Worm (Caenorhabditis elegans) whole organism, young adult: ENCODE measurements around the gene F35C11.5.
A peak's percentile ranks its signal among the peaks of the same experiment; 100 is the strongest.

Source experiments
- B0035.1 ChIP-seq: sonication (generic microtip); optimal IDR thresholded peaks from 2 replicates; lab custom pipeline; 2016; ENCODE audit warnings: missing genetic modification characterization, mild to moderate bottlenecking, missing compliant biosample characterization, missing genotype, missing genetic modification reagents
- B0261.1 ChIP-seq: sonication (generic microtip); optimal IDR thresholded peaks from 2 replicates; lab custom pipeline; 2016; ENCODE audit warnings: mild to moderate bottlenecking, missing genetic modification characterization, moderate library complexity, missing compliant biosample characterization
- C17E4.6 ChIP-seq: fragments of 200-800 bp; sonication (Bioruptor generic); IDR thresholded peaks from 2 replicates; pipeline ENCODE4 v1.3.6; 2022; ENCODE audit warnings: missing genetic modification reagents, missing genetic modification characterization, missing compliant biosample characterization
- F23B12.7 ChIP-seq: sonication (generic microtip); optimal IDR thresholded peaks from 2 replicates; lab custom pipeline; 2017; ENCODE audit warnings: missing genetic modification characterization, mild to moderate bottlenecking, missing compliant biosample characterization, antibody characterized with exemption, moderate library complexity; ENCODE audit not compliant: insufficient read depth
- F39B2.1 ChIP-seq: fragments of 200-800 bp; sonication (Bioruptor generic); IDR thresholded peaks from 2 replicates; pipeline ENCODE4 v1.3.6; 2022; ENCODE audit warnings: missing genetic modification reagents, missing genetic modification characterization, missing compliant biosample characterization
- K12H6.12 ChIP-seq: fragments of 200-800 bp; sonication (Bioruptor generic); optimal IDR thresholded peaks from 2 replicates; lab custom pipeline; 2018; ENCODE audit warnings: mild to moderate bottlenecking, missing genetic modification characterization, missing compliant biosample characterization
- Y53G8AR.9 ChIP-seq: fragments of 200-800 bp; sonication (Bioruptor generic); conservative IDR thresholded peaks from 2 replicates; pipeline ENCODE4 v1.3.6; 2022; ENCODE audit warnings: missing genetic modification reagents, missing genetic modification characterization, missing compliant biosample characterization
- Y67H2A.10 ChIP-seq: fragments of 200-800 bp; sonication (Bioruptor generic); conservative IDR thresholded peaks from 2 replicates; pipeline ENCODE4 v1.3.6; 2022; ENCODE audit warnings: missing genetic modification reagents, missing genetic modification characterization, missing compliant biosample characterization
- akir-1 ChIP-seq: fragments of 200-800 bp; sonication (Bioruptor generic); optimal IDR thresholded peaks from 2 replicates; lab custom pipeline; 2018; ENCODE audit warnings: mild to moderate bottlenecking, missing genetic modification characterization, moderate library complexity, missing compliant biosample characterization
- athp-1 ChIP-seq: sonication (generic microtip); optimal IDR thresholded peaks from 2 replicates; lab custom pipeline; 2017; ENCODE audit warnings: mild to moderate bottlenecking, missing genetic modification characterization, missing compliant biosample characterization
- attf-5 ChIP-seq: fragments of 200-800 bp; sonication (Bioruptor generic); optimal IDR thresholded peaks from 2 replicates; lab custom pipeline; 2018; ENCODE audit warnings: mild to moderate bottlenecking, missing genetic modification characterization, missing compliant biosample characterization
- bed-1 ChIP-seq: fragments of 200-800 bp; sonication (Bioruptor generic); IDR thresholded peaks from 2 replicates; pipeline ENCODE4 v1.3.6; 2022; ENCODE audit warnings: missing genetic modification reagents, missing genetic modification characterization, missing compliant biosample characterization
- ccch-3 ChIP-seq: fragments of 200-800 bp; sonication (Bioruptor generic); optimal IDR thresholded peaks from 2 replicates; lab custom pipeline; 2018; ENCODE audit warnings: mild to moderate bottlenecking, missing genetic modification characterization, missing compliant biosample characterization
- ceh-27 ChIP-seq: fragments of 200-800 bp; sonication (Bioruptor generic); optimal IDR thresholded peaks from 2 replicates; lab custom pipeline; 2018; ENCODE audit warnings: mild to moderate bottlenecking, missing genetic modification characterization, moderate library complexity, missing compliant biosample characterization
- ceh-40 ChIP-seq: fragments of 200-800 bp; sonication (Bioruptor generic); IDR thresholded peaks from 2 replicates; pipeline ENCODE4 v1.3.6; 2022; ENCODE audit warnings: missing genetic modification characterization, missing compliant biosample characterization
- ceh-58 ChIP-seq: fragments of 200-800 bp; sonication (Bioruptor generic); IDR thresholded peaks from 2 replicates; pipeline ENCODE4 v1.3.6; 2022; ENCODE audit warnings: missing genetic modification characterization, missing compliant biosample characterization
- dpl-1 ChIP-seq: fragments of 150-350 bp; optimal IDR thresholded peaks from 2 replicates; lab custom pipeline; 2014; ENCODE audit warnings: missing biosample characterization, missing genetic modification reagents, missing genetic modification characterization
- egrh-3 ChIP-seq: fragments of 200-800 bp; sonication (Bioruptor generic); IDR thresholded peaks from 2 replicates; pipeline ENCODE4 v1.3.6; 2022; ENCODE audit warnings: missing genetic modification reagents, missing genetic modification characterization, missing compliant biosample characterization
- ekl-4 ChIP-seq: fragments of 200-800 bp; sonication (Bioruptor generic); IDR thresholded peaks from 2 replicates; pipeline ENCODE4 v1.3.6; 2022; ENCODE audit warnings: missing genetic modification reagents, missing genetic modification characterization, missing compliant biosample characterization
- ets-4 ChIP-seq: fragments of 200-800 bp; sonication (Bioruptor generic); optimal IDR thresholded peaks from 2 replicates; lab custom pipeline; 2018; ENCODE audit warnings: mild to moderate bottlenecking, missing genetic modification characterization, missing compliant biosample characterization
- hlh-12 ChIP-seq: sonication (generic microtip); optimal IDR thresholded peaks from 2 replicates; lab custom pipeline; 2016; ENCODE audit warnings: missing genetic modification characterization, missing compliant biosample characterization
- hlh-26 ChIP-seq: fragments of 200-800 bp; sonication (Bioruptor generic); conservative IDR thresholded peaks from 2 replicates; pipeline ENCODE4 v1.3.6; 2022; ENCODE audit warnings: missing genetic modification reagents, missing genetic modification characterization, missing compliant biosample characterization
- hmg-20 ChIP-seq: fragments of 200-800 bp; sonication (Bioruptor generic); IDR thresholded peaks from 2 replicates; pipeline ENCODE4 v1.3.6; 2022; ENCODE audit warnings: missing genetic modification reagents, missing genetic modification characterization, missing compliant biosample characterization
- let-526 ChIP-seq: fragments of 200-800 bp; sonication (Bioruptor generic); IDR thresholded peaks from 2 replicates; pipeline ENCODE4 v1.3.6; 2022; ENCODE audit warnings: missing genetic modification reagents, missing genetic modification characterization, missing compliant biosample characterization
- lin-35 ChIP-seq, 3 experiments: fragments of 150-350 bp in 2 of 3; sonication (generic microtip) in 1 of 3; optimal IDR thresholded peaks; 2 replicates each; lab custom pipeline; 2014 to 2018; ENCODE audit warnings: missing biosample characterization in 3 of 3, missing genetic modification characterization in 3 of 3, missing genetic modification reagents in 3 of 3
- lsl-1 ChIP-seq: fragments of 200-800 bp; sonication (Bioruptor generic); optimal IDR thresholded peaks from 2 replicates; lab custom pipeline; 2018; ENCODE audit warnings: mild to moderate bottlenecking, missing genetic modification characterization, moderate library complexity, missing compliant biosample characterization
- nfya-1 ChIP-seq: sonication (generic microtip); optimal IDR thresholded peaks from 2 replicates; lab custom pipeline; 2017; ENCODE audit warnings: antibody characterized with exemption, missing compliant biosample characterization, missing genetic modification characterization, borderline replicate concordance; ENCODE audit not compliant: insufficient read depth
- nfya-2 ChIP-seq: fragments of 200-800 bp; sonication (Bioruptor generic); IDR thresholded peaks from 2 replicates; pipeline ENCODE4 v1.3.6; 2022; ENCODE audit warnings: missing genetic modification reagents, missing genetic modification characterization, missing compliant biosample characterization
- nhr-80 ChIP-seq: sonication (generic microtip); optimal IDR thresholded peaks from 2 replicates; lab custom pipeline; 2016; ENCODE audit warnings: missing genetic modification characterization, missing compliant biosample characterization
- pbrm-1 ChIP-seq: fragments of 200-800 bp; sonication (Bioruptor generic); IDR thresholded peaks from 2 replicates; pipeline ENCODE4 v1.3.6; 2022; ENCODE audit warnings: missing genetic modification reagents, missing genetic modification characterization, missing compliant biosample characterization
- rcor-1 ChIP-seq: fragments of 200-800 bp; sonication (Bioruptor generic); IDR thresholded peaks from 2 replicates; pipeline ENCODE4 v1.3.6; 2022; ENCODE audit warnings: missing genetic modification reagents, missing genetic modification characterization, missing compliant biosample characterization
- rec-8 ChIP-seq, 2 experiments: sonication (generic microtip); optimal IDR thresholded peaks; 2 replicates each; lab custom pipeline; 2016; ENCODE audit warnings: mild to moderate bottlenecking in 2 of 2, missing genetic modification characterization in 2 of 2, missing genetic modification reagents in 2 of 2, missing genotype in 2 of 2, missing biosample characterization in 1 of 2, missing compliant biosample characterization in 1 of 2, moderate library complexity in 1 of 2
- sdz-38 ChIP-seq: sonication (generic microtip); optimal IDR thresholded peaks from 2 replicates; lab custom pipeline; 2016; ENCODE audit warnings: missing genotype, missing genetic modification characterization, missing compliant biosample characterization
- sea-2 ChIP-seq: fragments of 200-800 bp; sonication (Bioruptor generic); IDR thresholded peaks from 2 replicates; pipeline ENCODE4 v1.3.6; 2022; ENCODE audit warnings: missing genetic modification characterization, missing compliant biosample characterization
- snpc-1.1 ChIP-seq: sonication (generic microtip); optimal IDR thresholded peaks from 2 replicates; lab custom pipeline; 2017; ENCODE audit warnings: missing genetic modification characterization, mild to moderate bottlenecking, missing compliant biosample characterization, antibody characterized with exemption, moderate library complexity, missing genotype, missing genetic modification reagents; ENCODE audit not compliant: insufficient read depth
- snpc-1.3 ChIP-seq: sonication (generic microtip); optimal IDR thresholded peaks from 2 replicates; lab custom pipeline; 2017; ENCODE audit warnings: missing genetic modification characterization, mild to moderate bottlenecking, missing compliant biosample characterization, antibody characterized with exemption, moderate library complexity, missing genotype, missing genetic modification reagents; ENCODE audit not compliant: insufficient read depth
- snpc-4 ChIP-seq, 5 experiments: fragments of 150-350 bp in 1 of 5; sonication (generic microtip) in 4 of 5; optimal IDR thresholded peaks; 2 replicates each; lab custom pipeline; 2014 to 2018; ENCODE audit warnings: missing genetic modification characterization in 5 of 5, missing biosample characterization in 3 of 5, antibody characterized with exemption in 2 of 5, mild to moderate bottlenecking in 2 of 5, missing compliant biosample characterization in 2 of 5, missing genotype in 2 of 5, moderate library complexity in 2 of 5, missing genetic modification reagents in 1 of 5
- tbp1 ChIP-seq: fragments of 200-800 bp; sonication (Bioruptor generic); optimal IDR thresholded peaks from 2 replicates; lab custom pipeline; 2018; ENCODE audit warnings: mild to moderate bottlenecking, missing genetic modification characterization, missing compliant biosample characterization
- tbx-9 ChIP-seq: sonication (generic microtip); optimal IDR thresholded peaks from 2 replicates; lab custom pipeline; 2016; ENCODE audit warnings: borderline replicate concordance, missing genetic modification characterization, inconsistent platforms, missing compliant biosample characterization
- tlf-1 ChIP-seq: fragments of 200-800 bp; sonication (Bioruptor generic); optimal IDR thresholded peaks from 2 replicates; lab custom pipeline; 2018; ENCODE audit warnings: mild to moderate bottlenecking, missing genetic modification characterization, missing compliant biosample characterization
- unc-62 ChIP-seq: fragments of 150-350 bp; optimal IDR thresholded peaks from 2 replicates; lab custom pipeline; 2014; ENCODE audit warnings: missing biosample characterization, missing genetic modification reagents, missing genetic modification characterization
- xnd-1 ChIP-seq: sonication (generic microtip); optimal IDR thresholded peaks from 2 replicates; lab custom pipeline; 2016; ENCODE audit warnings: missing genotype, missing genetic modification reagents, missing genetic modification characterization, missing compliant biosample characterization
- zim-3 ChIP-seq: sonication (generic microtip); optimal IDR thresholded peaks from 2 replicates; lab custom pipeline; 2017; ENCODE audit warnings: mild to moderate bottlenecking, missing genetic modification characterization, moderate library complexity, missing compliant biosample characterization
- ztf-22 ChIP-seq: fragments of 200-800 bp; sonication (Bioruptor generic); optimal IDR thresholded peaks from 2 replicates; lab custom pipeline; 2018; ENCODE audit warnings: mild to moderate bottlenecking, missing genetic modification characterization, moderate library complexity, missing compliant biosample characterization
- ztf-25 ChIP-seq: fragments of 200-800 bp; sonication (Bioruptor generic); IDR thresholded peaks from 2 replicates; pipeline ENCODE4 v1.3.6; 2022; ENCODE audit warnings: missing genetic modification reagents, missing genetic modification characterization, missing compliant biosample characterization
- ztf-28 ChIP-seq: fragments of 200-800 bp; sonication (Bioruptor generic); IDR thresholded peaks from 2 replicates; pipeline ENCODE4 v1.3.6; 2022; ENCODE audit warnings: missing genetic modification reagents, missing genetic modification characterization, missing compliant biosample characterization
- ztf-3 ChIP-seq: fragments of 200-800 bp; sonication (Bioruptor generic); optimal IDR thresholded peaks from 2 replicates; lab custom pipeline; 2018; ENCODE audit warnings: mild to moderate bottlenecking, missing genetic modification characterization, missing compliant biosample characterization
- ztf-6 ChIP-seq: fragments of 200-800 bp; sonication (Bioruptor generic); IDR thresholded peaks from 2 replicates; pipeline ENCODE4 v1.3.6; 2022; ENCODE audit warnings: missing genetic modification reagents, missing genetic modification characterization, missing compliant biosample characterization

The F35C11.5 gene

ce11 chrII:8276057-8276456, 22.5 kb downstream of the F35C11.5 start, which contains the start of the genes gei-14 and slc-25A32 (continued):
- peak; percentile 50 for TF ChIP-seq tlf-1
- no peak for TF ChIP-seq ets-4 (GFP tag; lab: Kevin White, UChicago)
- no peak for TF ChIP-seq snpc-4 (GFP tag; optimal IDR thresholded peaks at IDR 0.05; lab: Kevin White, UChicago)
- TF ChIP-seq snpc-4 (tag; optimal IDR thresholded peaks at IDR 0.05; lab: Kevin White, UChicago): peak in 3 of 4 experiments; percentile 22 to 47 (median 29)
- TF ChIP-seq pbrm-1: peak; percentile 31; the same call in 1 of the 2 replicates
- peak; percentile 83 for TF ChIP-seq dpl-1 (GFP tag; lab: Kevin White, UChicago)
- no peak for TF ChIP-seq ceh-58 (GFP tag; lab: Robert Waterston, UW)
- TF ChIP-seq xnd-1: peak; percentile 75
- no peak for TF ChIP-seq ceh-27 (GFP tag; lab: Kevin White, UChicago)
- no peak for TF ChIP-seq bed-1 (GFP tag; lab: Robert Waterston, UW)
- TF ChIP-seq akir-1 (GFP tag; lab: Kevin White, UChicago): no peak
- TF ChIP-seq ztf-22 (GFP tag; lab: Kevin White, UChicago): no peak
- no peak for TF ChIP-seq hmg-20
- TF ChIP-seq Y67H2A.10: no peak
- no peak for TF ChIP-seq ztf-28
- no peak for TF ChIP-seq ztf-6 (GFP tag; lab: Robert Waterston, UW)
- no peak for TF ChIP-seq let-526 (GFP tag; lab: Robert Waterston, UW)
- TF ChIP-seq tbp1 (GFP tag; lab: Kevin White, UChicago): peak; percentile 35
- no peak for TF ChIP-seq C17E4.6 (GFP tag; lab: Robert Waterston, UW)
- no peak for TF ChIP-seq K12H6.12
- no peak for TF ChIP-seq ztf-25 (GFP tag; lab: Robert Waterston, UW)
- TF ChIP-seq hlh-12 (tag; lab: Kevin White, UChicago): no peak
- TF ChIP-seq attf-5: no peak
- TF ChIP-seq F39B2.1: no peak
- TF ChIP-seq B0035.1 (tag; lab: Kevin White, UChicago): no peak
- TF ChIP-seq nfya-1: no peak
- 0 out of 2 replicates have a peak, but pooled peaks have one; percentile 16 for TF ChIP-seq Y53G8AR.9
- TF ChIP-seq nfya-2 (GFP tag; lab: Robert Waterston, UW): no peak
- TF ChIP-seq lsl-1 (GFP tag; lab: Kevin White, UChicago): peak; percentile 94
- no peak for TF ChIP-seq F23B12.7 (tag; lab: Kevin White, UChicago)
- no peak for TF ChIP-seq rec-8 (tag; optimal IDR thresholded peaks at IDR 0.05; lab: Kevin White, UChicago)
- TF ChIP-seq hlh-26 (GFP tag; lab: Robert Waterston, UW): no peak
- no peak for TF ChIP-seq ztf-3 (GFP tag; lab: Kevin White, UChicago)
- no peak for TF ChIP-seq ceh-40 (GFP tag; lab: Robert Waterston, UW)
- TF ChIP-seq snpc-1.3 (tag; lab: Kevin White, UChicago): no peak
- peak; percentile 43 for TF ChIP-seq athp-1 (tag; lab: Kevin White, UChicago)
- TF ChIP-seq zim-3 (tag; lab: Kevin White, UChicago): no peak
- peak; percentile 50 to 75 (median 65) for TF ChIP-seq lin-35 (GFP tag; optimal IDR thresholded peaks at IDR 0.05; lab: Kevin White, UChicago)
- no peak for TF ChIP-seq unc-62 (GFP tag; lab: Kevin White, UChicago)
- no peak for TF ChIP-seq tbx-9 (tag; lab: Kevin White, UChicago)
- TF ChIP-seq sdz-38: no peak
- TF ChIP-seq ekl-4 (GFP tag; lab: Robert Waterston, UW): peak; percentile 69
- TF ChIP-seq snpc-1.1: peak; percentile 0
- TF ChIP-seq egrh-3 (GFP tag; lab: Robert Waterston, UW): no peak
- no peak for TF ChIP-seq nhr-80
- no peak for TF ChIP-seq B0261.1 (tag; lab: Kevin White, UChicago)
- no peak for TF ChIP-seq sea-2 (GFP tag; lab: Robert Waterston, UW)
- no peak for TF ChIP-seq rcor-1 (GFP tag; lab: Robert Waterston, UW)
- TF ChIP-seq ccch-3: no peak
